Worm (Caenorhabditis elegans): ENCODE measurements around the gene txt-4.

ce11 chrIV:1497448-1497847 lies 12.9 kb upstream of the txt-4 start, which contains the start of gene hxk-3:
- TF ChIP-seq ztf-11 (tag; optimal IDR thresholded peaks at IDR 0.05) = no peak
- no peak for TF ChIP-seq nhr-11 (tag; optimal IDR thresholded peaks at IDR 0.05)
- no peak for TF ChIP-seq R02D3.7 (tag; optimal IDR thresholded peaks at IDR 0.05)

Measured in whole organism, L2 larva.